Worm (Caenorhabditis elegans) whole organism, late embryonic: ENCODE data around the gene math-28.

ENCODE experiments used
- C08G9.2 ChIP-seq: sonication (generic microtip); optimal IDR thresholded peaks from 2 replicates; lab custom pipeline; 2016; ENCODE audit warnings: mild to moderate bottlenecking, missing genetic modification characterization, moderate library complexity, missing compliant biosample characterization
- C38D4.7 ChIP-seq: fragments of 200-800 bp; sonication (Bioruptor generic); optimal IDR thresholded peaks from 2 replicates; lab custom pipeline; 2018; ENCODE audit warnings: mild to moderate bottlenecking, missing genetic modification characterization, moderate library complexity, missing compliant biosample characterization
- T23F11.4 ChIP-seq: fragments of 200-800 bp; sonication (Bioruptor generic); optimal IDR thresholded peaks from 2 replicates; lab custom pipeline; 2018; ENCODE audit warnings: mild to moderate bottlenecking, missing genetic modification characterization, missing compliant biosample characterization
- Y22D7AL.16 ChIP-seq: sonication (generic microtip); optimal IDR thresholded peaks from 2 replicates; lab custom pipeline; 2016; ENCODE audit warnings: missing genetic modification characterization, missing compliant biosample characterization
- ceh-22 ChIP-seq: sonication (generic microtip); optimal IDR thresholded peaks from 2 replicates; lab custom pipeline; 2017; ENCODE audit warnings: missing biosample characterization, missing genetic modification characterization
- ceh-24 ChIP-seq: sonication (generic microtip); optimal IDR thresholded peaks from 2 replicates; lab custom pipeline; 2016; ENCODE audit warnings: mild to moderate bottlenecking, missing genetic modification characterization, missing compliant biosample characterization
- ceh-30 ChIP-seq: fragments of 150-350 bp; optimal IDR thresholded peaks from 2 replicates; lab custom pipeline; 2014; ENCODE audit warnings: missing biosample characterization, missing genetic modification characterization
- ceh-31 ChIP-seq: sonication (generic microtip); optimal IDR thresholded peaks from 2 replicates; lab custom pipeline; 2016; ENCODE audit warnings: missing genetic modification characterization, missing compliant biosample characterization
- ceh-48 ChIP-seq: sonication (generic microtip); optimal IDR thresholded peaks from 2 replicates; lab custom pipeline; 2016; ENCODE audit warnings: missing genetic modification characterization, inconsistent platforms, missing compliant biosample characterization
- ceh-6 ChIP-seq: fragments of 200-800 bp; sonication (Bioruptor generic); optimal IDR thresholded peaks from 2 replicates; lab custom pipeline; 2018; ENCODE audit warnings: mild to moderate bottlenecking, missing genetic modification characterization, missing compliant biosample characterization
- ceh-9 ChIP-seq: sonication (generic microtip); optimal IDR thresholded peaks from 2 replicates; lab custom pipeline; 2016; ENCODE audit warnings: mild to moderate bottlenecking, missing genetic modification characterization, inconsistent platforms, missing compliant biosample characterization
- elt-2 ChIP-seq: sonication (generic microtip); optimal IDR thresholded peaks from 2 replicates; lab custom pipeline; 2016; ENCODE audit warnings: missing genetic modification reagents, missing genetic modification characterization, missing compliant biosample characterization
- elt-4 ChIP-seq: sonication (generic microtip); optimal IDR thresholded peaks from 2 replicates; lab custom pipeline; 2016; ENCODE audit warnings: missing genetic modification characterization, missing compliant biosample characterization
- eyg-1 ChIP-seq: sonication (generic microtip); optimal IDR thresholded peaks from 2 replicates; lab custom pipeline; 2016; ENCODE audit warnings: missing genotype, missing genetic modification characterization, missing compliant biosample characterization
- fkh-10 ChIP-seq: fragments of 150-350 bp; optimal IDR thresholded peaks from 2 replicates; lab custom pipeline; 2014; ENCODE audit warnings: missing biosample characterization, missing genetic modification reagents, missing genetic modification characterization
- fkh-6 ChIP-seq: sonication (generic microtip); optimal IDR thresholded peaks from 2 replicates; lab custom pipeline; 2016; ENCODE audit warnings: missing genetic modification characterization, missing compliant biosample characterization
- gmeb-2 ChIP-seq: sonication (generic microtip); optimal IDR thresholded peaks from 2 replicates; lab custom pipeline; 2016; ENCODE audit warnings: missing genetic modification characterization, inconsistent platforms, missing compliant biosample characterization
- hlh-13 ChIP-seq: fragments of 200-800 bp; sonication (Bioruptor generic); optimal IDR thresholded peaks from 2 replicates; lab custom pipeline; 2018; ENCODE audit warnings: mild to moderate bottlenecking, missing genetic modification characterization, missing compliant biosample characterization
- hlh-6 ChIP-seq: sonication (generic microtip); optimal IDR thresholded peaks from 2 replicates; lab custom pipeline; 2016; ENCODE audit warnings: missing genotype, missing genetic modification characterization, missing compliant biosample characterization
- hlh-8 ChIP-seq: sonication (generic microtip); optimal IDR thresholded peaks from 2 replicates; lab custom pipeline; 2016; ENCODE audit warnings: missing genotype, missing genetic modification characterization, missing compliant biosample characterization
- lim-6 ChIP-seq: sonication (generic microtip); optimal IDR thresholded peaks from 2 replicates; lab custom pipeline; 2016; ENCODE audit warnings: missing genetic modification characterization, missing compliant biosample characterization
- lin-11 ChIP-seq: fragments of 200-800 bp; sonication (Bioruptor generic); optimal IDR thresholded peaks from 2 replicates; lab custom pipeline; 2018; ENCODE audit warnings: mild to moderate bottlenecking, missing genetic modification characterization, missing compliant biosample characterization
- madf-2 ChIP-seq: sonication (generic microtip); optimal IDR thresholded peaks from 2 replicates; lab custom pipeline; 2017; ENCODE audit warnings: missing genetic modification characterization, missing compliant biosample characterization
- nfya-1 ChIP-seq: sonication (generic microtip); optimal IDR thresholded peaks from 2 replicates; lab custom pipeline; 2017; ENCODE audit warnings: missing genetic modification characterization, mild to moderate bottlenecking, missing compliant biosample characterization, antibody characterized with exemption, moderate library complexity
- nhr-11 ChIP-seq: fragments of 150-350 bp; optimal IDR thresholded peaks from 2 replicates; lab custom pipeline; 2014; ENCODE audit warnings: missing biosample characterization, missing genetic modification characterization
- odd-2 ChIP-seq: sonication (generic microtip); optimal IDR thresholded peaks from 2 replicates; lab custom pipeline; 2017; ENCODE audit warnings: antibody characterized with exemption, mild to moderate bottlenecking, missing genetic modification characterization, missing compliant biosample characterization
- pha-4 ChIP-seq: fragments of 150-350 bp; optimal IDR thresholded peaks from 2 replicates; lab custom pipeline; 2018; ENCODE audit warnings: missing biosample characterization, missing genetic modification reagents, missing genetic modification characterization
- pqm-1 ChIP-seq: sonication (generic microtip); optimal IDR thresholded peaks from 2 replicates; lab custom pipeline; 2016; ENCODE audit warnings: missing genetic modification characterization, missing compliant biosample characterization
- rnt-1 ChIP-seq: sonication (generic microtip); optimal IDR thresholded peaks from 2 replicates; lab custom pipeline; 2016; ENCODE audit warnings: missing genetic modification characterization, missing compliant biosample characterization
- sdc-2 ChIP-seq: sonication (generic microtip); optimal IDR thresholded peaks from 2 replicates; lab custom pipeline; 2016; ENCODE audit warnings: missing genotype, missing genetic modification characterization, missing compliant biosample characterization
- sox-2 ChIP-seq: fragments of 200-800 bp; sonication (Bioruptor generic); IDR thresholded peaks from 2 replicates; pipeline ENCODE4 v1.3.6; 2022; ENCODE audit warnings: missing genetic modification reagents, missing genetic modification characterization, missing compliant biosample characterization
- tbx-7 ChIP-seq: sonication (generic microtip); optimal IDR thresholded peaks from 2 replicates; lab custom pipeline; 2016; ENCODE audit warnings: missing genotype, missing genetic modification characterization, missing compliant biosample characterization
- ttx-3 ChIP-seq: sonication (generic microtip); optimal IDR thresholded peaks from 2 replicates; lab custom pipeline; 2016; ENCODE audit warnings: missing genetic modification reagents, missing genetic modification characterization, missing compliant biosample characterization
- unc-3 ChIP-seq, 2 experiments: fragments of 200-800 bp in 1 of 2; sonication (Bioruptor generic) in 1 of 2; sonication (generic microtip) in 1 of 2; conservative IDR thresholded peaks in 1 of 2; optimal IDR thresholded peaks in 1 of 2; 2 replicates each; pipeline versions ENCODE4 v1.3.6 to Lab custom; 2016 to 2022; ENCODE audit warnings: missing compliant biosample characterization in 2 of 2, missing genetic modification characterization in 2 of 2, missing genetic modification reagents in 1 of 2
- unc-42 ChIP-seq: sonication (generic microtip); optimal IDR thresholded peaks from 2 replicates; lab custom pipeline; 2016; ENCODE audit warnings: missing genotype, missing genetic modification characterization, missing compliant biosample characterization
- unc-86 ChIP-seq: sonication (generic microtip); optimal IDR thresholded peaks from 2 replicates; lab custom pipeline; 2016; ENCODE audit warnings: missing genetic modification characterization, missing compliant biosample characterization
- zip-5 ChIP-seq: sonication (generic microtip); optimal IDR thresholded peaks from 2 replicates; lab custom pipeline; 2016; ENCODE audit warnings: missing genetic modification characterization, missing compliant biosample characterization
- ztf-16 ChIP-seq: sonication (generic microtip); optimal IDR thresholded peaks from 2 replicates; lab custom pipeline; 2017; ENCODE audit warnings: missing genetic modification characterization, missing compliant biosample characterization

math-28 gene

DNA sequence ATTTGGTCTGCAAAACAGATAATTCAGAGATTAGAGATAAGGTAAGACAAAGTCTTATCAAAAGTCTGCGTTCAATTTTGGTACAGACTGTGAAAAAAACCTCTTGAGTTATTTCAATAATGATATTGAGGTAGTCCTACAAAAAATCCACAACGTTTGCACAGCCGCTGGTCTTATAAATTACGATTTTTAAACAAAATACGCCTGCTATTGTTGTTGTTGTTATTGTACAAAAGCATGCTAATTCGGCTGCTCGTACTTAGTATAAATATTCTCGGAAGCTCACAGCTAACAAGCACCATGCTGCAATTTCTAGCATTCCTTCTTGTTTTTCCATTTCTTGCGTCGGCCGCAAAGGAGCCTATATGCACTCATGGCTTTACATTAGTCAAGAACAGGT lies 19.0 kb upstream of the math-28 start, which contains the start of gene clec-19:
clec-19 (plus strand) TSS at position 301 of the 400 bp plus-strand sequence.
- TF ChIP-seq nhr-11 (tag; lab: Kevin White, UChicago) (no peak), fkh-10 (no peak), hlh-6 (no peak), nfya-1 (no peak), fkh-6 (tag; lab: Kevin White, UChicago) (no peak), Y22D7AL.16 (tag; lab: Kevin White, UChicago) (no peak), odd-2 (tag; lab: Kevin White, UChicago) (no peak), lin-11 (no peak), ceh-30 (tag; lab: Kevin White, UChicago) (no peak), elt-4 (tag; lab: Kevin White, UChicago) (no peak), unc-3 (GFP tag; conservative IDR thresholded peaks at IDR 0.05; lab: Robert Waterston, UW) (no peak), unc-3 (tag; optimal IDR thresholded peaks at IDR 0.05; lab: Kevin White, UChicago) (no peak), ceh-48 (tag; lab: Kevin White, UChicago) (no peak), C38D4.7 (GFP tag; lab: Kevin White, UChicago) (no peak), madf-2 (no peak), tbx-7 (tag; lab: Kevin White, UChicago) (no peak), sdc-2 (no peak), ceh-31 (no peak)

- TF ChIP-seq hlh-6 (no peak), rnt-1 (tag; lab: Kevin White, UChicago) (no peak), hlh-8 (tag; lab: Kevin White, UChicago) (no peak), gmeb-2 (tag; lab: Kevin White, UChicago) (no peak), unc-42 (tag; lab: Kevin White, UChicago) (no peak), ceh-22 (tag; lab: Kevin White, UChicago) (no peak), hlh-13 (GFP tag; lab: Kevin White, UChicago) (no peak), ceh-9 (tag; lab: Kevin White, UChicago) (no peak), pqm-1 (tag; lab: Kevin White, UChicago) (no peak), ceh-30 (tag; lab: Kevin White, UChicago) (no peak), ceh-6 (GFP tag; lab: Kevin White, UChicago) (no peak), tbx-7 (tag; lab: Kevin White, UChicago) (no peak), fkh-10 (no peak), ztf-16 (no peak), lim-6 (tag; lab: Kevin White, UChicago) (no peak), nfya-1 (no peak)
These were observed 12.8 kb upstream of the math-28 start, which contains the start of the genes F36H5.13 and F36H5.8 for ce11 chrII:1750413-1750812. F36H5.13 (minus strand) TSS chrII:1750513. F36H5.8 (minus strand) TSS chrII:1750686.

- no peak for TF ChIP-seq ttx-3
- TF ChIP-seq C08G9.2 (tag; lab: Kevin White, UChicago) = no peak
- no peak for TF ChIP-seq pha-4
- TF ChIP-seq ceh-6 (GFP tag; lab: Kevin White, UChicago) = no peak
- no peak for TF ChIP-seq sox-2 (GFP tag; lab: Robert Waterston, UW)
These were observed 10.2 kb upstream of the math-28 start, which contains the start of gene F36H5.9 for ce11 chrII:1752990-1753389. F36H5.9 (minus strand) TSS chrII:1753090.

DNA sequence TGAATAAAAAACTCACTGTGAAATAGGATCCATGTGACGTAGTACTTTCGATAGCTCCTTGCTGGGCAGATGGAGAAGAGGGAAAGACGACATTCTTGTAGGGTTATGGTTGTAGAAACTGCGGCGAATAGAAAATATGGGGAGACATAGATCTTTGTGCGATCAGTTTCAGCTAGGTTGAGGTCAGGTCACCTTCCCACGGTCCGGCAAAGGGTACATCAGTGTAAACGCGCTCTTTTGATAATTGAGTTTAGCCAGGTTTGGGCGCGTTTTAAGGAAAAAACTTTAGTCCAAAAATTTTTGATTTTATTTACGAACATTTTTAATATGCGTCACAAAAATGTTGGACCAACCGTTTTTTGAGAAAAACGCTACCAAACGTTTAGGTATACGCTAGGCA lies 7.1 kb upstream of the math-28 start, which contains the start of gene F36H5.17:
F36H5.17 (minus strand) TSS at position 101 of the 400 bp plus-strand sequence.
- TF ChIP-seq T23F11.4 = no peak
- TF ChIP-seq hlh-6 = no peak
- TF ChIP-seq unc-86 (tag; lab: Kevin White, UChicago) = no peak
- TF ChIP-seq ceh-30 (tag; lab: Kevin White, UChicago) = no peak
- TF ChIP-seq eyg-1 (tag; lab: Kevin White, UChicago) = no peak
- TF ChIP-seq ceh-24 (tag; lab: Kevin White, UChicago) = no peak
- TF ChIP-seq elt-2 (tag; lab: Kevin White, UChicago) = no peak
- TF ChIP-seq sdc-2 = no peak
- TF ChIP-seq zip-5 (tag; lab: Kevin White, UChicago) = no peak
- no peak for TF ChIP-seq ceh-9 (tag; lab: Kevin White, UChicago)
- TF ChIP-seq sox-2 (GFP tag; lab: Robert Waterston, UW) = no peak
